Fruit fly (Drosophila melanogaster): ENCODE data around the gene dpr16.

dpr16 gene

DNA sequence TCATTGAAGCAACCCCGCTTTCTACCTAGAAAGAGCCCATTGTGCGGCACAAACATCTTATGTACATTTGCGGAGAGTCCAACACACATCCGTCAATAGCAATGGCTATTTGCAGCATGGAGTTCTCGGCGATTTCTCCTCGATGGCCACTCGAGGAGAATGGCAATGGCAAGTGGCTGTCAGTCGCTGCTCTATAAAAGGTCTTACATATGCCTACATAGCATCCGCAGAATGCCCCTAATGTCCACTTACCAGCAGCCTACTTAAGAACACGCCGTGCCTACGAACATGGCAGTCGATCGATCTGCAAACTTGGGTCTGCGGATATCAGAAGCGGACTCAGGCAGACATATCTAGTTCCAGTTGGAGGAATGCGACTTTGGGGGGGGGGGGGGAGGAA is 36.6 kb upstream of the dpr16 start:
- TF ChIP-seq Dll (optimal IDR thresholded peaks at IDR 0.05) (no peak), pan (optimal IDR thresholded peaks at IDR 0.05) (no peak), EcR (GFP tag; optimal IDR thresholded peaks at IDR 0.05) (no peak)

DNA sequence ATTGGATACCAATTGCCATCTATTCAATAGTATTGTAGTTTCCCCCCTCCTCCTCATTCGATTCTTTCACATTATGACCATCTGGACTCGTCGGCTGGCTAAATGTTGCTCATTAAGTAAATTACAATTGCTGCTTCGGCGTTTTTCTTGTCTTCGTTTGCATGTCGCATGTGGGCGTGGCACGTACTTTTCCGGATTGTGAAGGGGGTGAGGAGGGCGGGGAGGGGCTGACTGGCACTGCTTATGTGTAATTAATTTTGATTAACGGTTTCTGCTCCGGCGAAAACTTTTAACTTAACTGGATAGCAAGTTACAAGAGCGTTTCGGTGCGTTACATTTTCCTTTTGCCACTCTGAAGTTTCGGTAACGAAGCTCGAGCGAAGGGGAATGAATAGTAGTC is 35.3 kb upstream of the dpr16 start:
- no peak for TF ChIP-seq Dll (optimal IDR thresholded peaks at IDR 0.05)
- TF ChIP-seq usp (GFP tag; optimal IDR thresholded peaks at IDR 0.05) = no peak
- TF ChIP-seq psq (optimal IDR thresholded peaks at IDR 0.05) = no peak
- TF ChIP-seq pan (optimal IDR thresholded peaks at IDR 0.05) = no peak
- TF ChIP-seq EcR (GFP tag; optimal IDR thresholded peaks at IDR 0.05) = no peak
- no peak for TF ChIP-seq CG8478 (optimal IDR thresholded peaks at IDR 0.05)

DNA sequence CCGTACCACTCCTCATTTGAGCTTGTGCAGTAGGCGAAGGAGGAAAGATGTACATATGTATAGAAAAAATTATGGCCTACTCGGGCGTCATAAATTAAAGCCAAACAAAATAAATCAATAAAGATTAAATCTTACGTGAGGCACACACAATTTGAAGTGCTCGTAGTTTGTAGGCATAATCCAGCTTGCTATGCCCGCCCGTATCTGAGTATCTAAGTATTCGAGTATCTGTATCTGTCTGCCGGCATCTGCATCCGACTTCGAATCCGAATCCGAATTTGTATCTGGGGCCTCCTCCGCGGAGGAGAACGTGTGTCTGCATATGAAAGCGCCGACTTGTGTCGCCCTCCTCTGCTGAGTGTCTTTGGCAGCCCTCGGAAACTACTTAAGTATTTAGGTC is 34.3 kb upstream of the dpr16 start:
- TF ChIP-seq CG8478 (optimal IDR thresholded peaks at IDR 0.05) (no peak), psq (optimal IDR thresholded peaks at IDR 0.05) (no peak), EcR (GFP tag; optimal IDR thresholded peaks at IDR 0.05) (no peak), pan (optimal IDR thresholded peaks at IDR 0.05) (no peak), usp (GFP tag; optimal IDR thresholded peaks at IDR 0.05) (no peak), Dll (optimal IDR thresholded peaks at IDR 0.05) (no peak)

DNA sequence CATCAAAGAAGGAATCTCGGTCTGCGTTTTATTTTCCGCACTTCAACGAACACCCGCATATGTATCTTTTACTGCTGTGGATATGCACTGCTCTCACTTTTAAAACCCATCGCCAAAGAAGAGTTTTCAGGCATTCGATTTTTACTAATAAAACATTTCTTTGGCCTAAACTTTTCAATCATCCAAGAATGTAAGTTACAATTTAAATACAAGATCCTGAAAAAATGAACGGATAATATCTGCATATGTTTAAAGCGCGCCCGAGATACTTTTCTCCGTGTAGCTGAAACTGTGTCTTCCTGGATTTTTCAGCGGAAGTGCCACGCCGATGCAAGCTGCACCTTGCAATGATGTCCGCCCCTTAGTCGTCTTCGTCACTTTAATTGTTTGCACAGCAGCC is 32.5 kb upstream of the dpr16 start:
- TF ChIP-seq pan (optimal IDR thresholded peaks at IDR 0.05) (peak; percentile 18), usp (GFP tag; optimal IDR thresholded peaks at IDR 0.05) (no peak)

DNA sequence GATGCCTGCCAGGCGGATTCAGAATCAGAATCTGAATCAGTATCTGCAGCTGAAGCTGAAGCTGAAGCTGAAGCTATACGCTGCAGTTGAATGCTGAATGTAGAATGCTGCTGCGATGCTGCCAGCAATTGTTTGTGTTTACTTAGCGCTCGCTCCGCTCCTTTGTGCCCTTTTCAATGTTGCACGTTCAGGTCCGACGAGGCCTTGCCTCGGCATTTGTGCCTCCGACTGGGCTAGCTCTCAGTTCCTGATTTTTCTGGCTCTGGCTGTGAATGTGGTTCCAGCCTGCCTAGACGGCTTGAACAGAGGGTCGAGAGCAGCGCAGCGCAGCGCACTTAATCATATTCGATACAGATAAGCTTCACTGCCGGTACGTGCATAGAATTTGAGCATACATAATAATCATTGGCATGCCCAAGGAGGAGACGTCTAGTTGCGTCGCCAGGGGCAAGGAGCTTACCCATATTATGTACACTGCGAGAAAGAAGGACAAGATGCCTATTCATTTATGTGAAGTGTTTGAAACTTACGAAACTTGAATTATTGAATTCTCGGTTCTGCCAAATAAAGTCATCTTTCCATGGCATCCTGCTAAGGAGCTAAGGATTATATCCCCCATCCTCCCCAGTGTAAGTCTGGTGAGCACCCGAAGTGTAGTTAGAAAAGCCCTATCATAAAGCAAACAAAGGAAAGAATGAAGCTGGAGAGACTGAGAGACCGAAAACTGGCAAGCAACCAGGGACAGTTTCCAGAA is 30.1 kb upstream of the dpr16 start:
- no peak for TF ChIP-seq EcR (GFP tag; optimal IDR thresholded peaks at IDR 0.05)
- no peak for TF ChIP-seq Dll (optimal IDR thresholded peaks at IDR 0.05)
- no peak for TF ChIP-seq psq (optimal IDR thresholded peaks at IDR 0.05)
- no peak for TF ChIP-seq CG8478 (optimal IDR thresholded peaks at IDR 0.05)
- no peak for TF ChIP-seq pan (optimal IDR thresholded peaks at IDR 0.05)
- no peak for TF ChIP-seq usp (GFP tag; optimal IDR thresholded peaks at IDR 0.05)

DNA sequence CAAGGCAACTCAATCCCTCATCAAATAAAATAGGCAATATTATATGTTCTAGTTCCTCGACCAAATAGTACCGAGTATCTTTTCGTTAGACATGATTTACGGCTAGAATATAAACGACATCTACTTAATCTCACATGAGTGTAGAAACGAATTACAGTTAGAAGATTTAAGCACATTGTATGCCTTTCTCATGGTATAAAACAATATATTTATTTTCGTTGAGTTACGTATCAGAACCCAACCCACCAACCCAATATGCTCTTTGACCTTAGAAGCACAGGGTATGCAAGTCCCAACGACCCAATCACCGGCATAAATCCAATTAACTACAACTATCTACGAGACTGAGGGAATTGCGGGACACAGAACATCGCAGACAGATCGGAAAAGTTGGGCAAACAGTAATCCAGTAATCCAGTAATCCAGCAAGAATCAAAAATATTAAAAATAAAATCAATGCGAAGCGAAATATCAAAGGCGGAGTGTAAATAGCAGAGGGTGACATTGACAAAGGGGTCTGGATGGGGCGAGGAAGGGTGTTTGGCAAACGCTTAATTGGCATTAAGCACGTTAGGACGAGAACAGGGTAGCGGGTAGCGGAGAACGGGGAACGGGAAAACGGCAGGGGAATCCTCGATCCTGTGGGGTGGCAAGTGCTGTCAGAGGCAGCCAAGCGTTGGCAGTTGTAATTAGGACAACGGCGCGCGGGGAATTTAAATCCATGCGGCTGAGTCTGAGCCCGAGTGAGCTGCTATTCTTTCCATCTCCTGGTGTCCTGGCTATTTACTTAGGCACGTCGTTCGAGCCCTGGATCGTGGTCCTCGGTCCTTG is 28.2 kb upstream of the dpr16 start:
- TF ChIP-seq pan (optimal IDR thresholded peaks at IDR 0.05) (no peak), usp (GFP tag; optimal IDR thresholded peaks at IDR 0.05) (no peak), psq (optimal IDR thresholded peaks at IDR 0.05) (no peak), EcR (GFP tag; optimal IDR thresholded peaks at IDR 0.05) (no peak), CG8478 (optimal IDR thresholded peaks at IDR 0.05) (no peak), Dll (optimal IDR thresholded peaks at IDR 0.05) (no peak)

DNA sequence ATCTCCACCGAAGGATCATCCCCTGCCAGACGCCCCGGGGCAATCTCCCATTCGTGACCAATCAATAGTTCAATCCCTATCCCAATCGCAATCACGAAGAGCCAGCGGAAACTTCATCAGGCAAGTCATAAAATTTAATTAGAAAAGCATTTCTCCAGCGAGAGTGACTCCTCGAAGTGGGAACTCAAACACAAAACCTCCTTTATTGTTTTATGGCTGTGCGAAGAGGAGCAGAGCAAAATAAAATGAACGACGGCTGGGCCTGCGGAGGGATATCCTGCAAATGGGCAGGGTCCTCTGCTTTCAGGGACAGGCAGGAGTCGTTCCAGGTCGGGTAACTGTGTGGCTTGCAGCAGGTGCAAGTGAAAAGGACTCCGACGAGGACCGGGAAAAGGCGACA is 25.8 kb upstream of the dpr16 start:
- TF ChIP-seq psq (optimal IDR thresholded peaks at IDR 0.05) (no peak), Dll (optimal IDR thresholded peaks at IDR 0.05) (no peak), usp (GFP tag; optimal IDR thresholded peaks at IDR 0.05) (no peak), CG8478 (optimal IDR thresholded peaks at IDR 0.05) (no peak), EcR (GFP tag; optimal IDR thresholded peaks at IDR 0.05) (no peak), pan (optimal IDR thresholded peaks at IDR 0.05) (no peak)

DNA sequence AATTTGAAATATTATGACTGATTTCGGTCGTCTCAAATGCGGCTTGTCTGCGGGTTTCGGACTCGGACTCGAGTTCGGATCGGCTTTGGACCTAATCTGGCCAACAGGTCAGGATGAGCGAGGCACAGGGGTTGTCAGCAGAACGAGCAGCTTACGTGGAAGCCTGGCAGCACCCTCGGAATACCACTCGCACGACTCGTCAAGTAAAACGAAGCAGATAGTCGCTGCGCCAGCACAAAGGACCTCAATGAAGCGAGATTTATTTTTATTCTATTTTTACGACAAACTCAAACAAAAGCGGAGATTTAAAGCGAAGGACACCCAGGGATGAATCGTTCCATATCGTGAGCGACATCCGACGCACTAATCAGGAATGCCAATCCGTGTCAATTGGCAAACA is 24.9 kb upstream of the dpr16 start:
- no peak for TF ChIP-seq EcR (GFP tag; optimal IDR thresholded peaks at IDR 0.05)
- no peak for TF ChIP-seq pan (optimal IDR thresholded peaks at IDR 0.05)
- TF ChIP-seq CG8478 (optimal IDR thresholded peaks at IDR 0.05) = no peak
- TF ChIP-seq usp (GFP tag; optimal IDR thresholded peaks at IDR 0.05) = no peak
- no peak for TF ChIP-seq Dll (optimal IDR thresholded peaks at IDR 0.05)
- no peak for TF ChIP-seq psq (optimal IDR thresholded peaks at IDR 0.05)

DNA sequence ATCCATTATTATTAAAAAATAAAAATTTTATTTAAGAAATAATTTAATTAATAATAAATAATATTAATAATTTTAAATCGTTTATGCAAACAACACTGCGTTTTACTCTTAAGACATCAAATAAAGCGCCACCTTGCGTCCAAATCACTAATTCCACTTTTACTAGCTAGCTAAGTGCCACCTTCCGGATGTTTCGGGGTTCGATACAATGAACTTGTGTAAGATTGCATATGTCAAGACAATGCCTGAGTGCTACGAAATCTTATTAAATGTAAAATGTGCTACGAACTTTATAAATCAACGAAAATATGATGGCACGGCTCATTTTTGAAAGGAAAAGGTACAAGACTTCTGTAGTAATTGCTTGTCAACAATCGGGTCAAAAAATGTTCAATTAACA is 23.8 kb upstream of the dpr16 start:
- TF ChIP-seq pan (optimal IDR thresholded peaks at IDR 0.05) (no peak), psq (optimal IDR thresholded peaks at IDR 0.05) (no peak), EcR (GFP tag; optimal IDR thresholded peaks at IDR 0.05) (no peak), Dll (optimal IDR thresholded peaks at IDR 0.05) (no peak), CG8478 (optimal IDR thresholded peaks at IDR 0.05) (no peak), usp (GFP tag; optimal IDR thresholded peaks at IDR 0.05) (no peak)

DNA sequence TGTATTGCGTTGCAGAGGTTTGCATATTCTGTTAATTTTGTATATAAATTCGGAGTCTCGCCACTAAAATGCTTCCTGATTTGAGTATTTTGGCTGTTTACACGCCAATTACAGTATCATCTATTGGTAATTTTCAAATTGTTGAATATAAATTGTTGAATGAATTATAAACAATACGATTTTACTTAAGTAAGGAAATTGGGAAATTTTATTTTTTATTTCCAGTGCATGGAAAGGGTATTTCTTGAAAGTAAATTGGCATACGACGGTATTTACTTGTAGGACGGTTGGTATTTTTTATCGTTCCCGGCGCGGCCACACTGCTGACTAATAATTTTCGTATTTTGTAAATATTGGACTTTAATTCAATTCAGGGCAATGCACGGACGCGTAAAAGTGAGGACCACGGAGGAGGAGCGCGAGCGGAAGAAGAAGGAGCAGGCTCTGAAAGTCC is 22.9 kb upstream of the dpr16 start, which contains the start of gene RabGGTa:
TSS of gene RabGGTa (plus strand) at position 298 of the 454 bp plus-strand sequence.
- TF ChIP-seq pan (optimal IDR thresholded peaks at IDR 0.05) (no peak), CG8478 (optimal IDR thresholded peaks at IDR 0.05) (no peak), EcR (GFP tag; optimal IDR thresholded peaks at IDR 0.05) (no peak), Dll (optimal IDR thresholded peaks at IDR 0.05) (no peak), psq (optimal IDR thresholded peaks at IDR 0.05) (no peak), usp (GFP tag; optimal IDR thresholded peaks at IDR 0.05) (no peak)

DNA sequence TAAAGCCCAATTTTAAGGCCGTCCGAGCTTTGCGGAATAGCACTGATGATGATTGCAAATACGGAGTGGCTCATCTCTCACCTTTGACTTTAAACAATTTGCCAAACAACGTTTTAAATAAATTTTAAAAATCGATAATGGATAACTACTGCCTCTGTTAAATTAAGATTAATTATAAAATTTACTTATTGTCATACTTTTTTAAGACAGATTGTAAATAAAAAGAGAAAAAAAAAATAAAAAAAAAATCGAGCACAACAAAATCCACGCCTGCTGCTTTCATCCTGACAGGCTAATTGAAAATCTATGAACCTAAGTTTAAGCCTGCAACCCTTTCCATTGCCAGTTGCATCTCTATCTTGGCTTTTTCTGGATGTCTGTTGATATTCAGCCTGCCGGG is 11.8 kb upstream of the dpr16 start, which contains the start of gene CG12589:
TSS of gene CG12589 (minus strand) at position 101 of the 400 bp plus-strand sequence.
- TF ChIP-seq EcR (GFP tag; optimal IDR thresholded peaks at IDR 0.05) = no peak
- no peak for TF ChIP-seq Dll (optimal IDR thresholded peaks at IDR 0.05)
- TF ChIP-seq pan (optimal IDR thresholded peaks at IDR 0.05) = no peak
- TF ChIP-seq CG8478 (optimal IDR thresholded peaks at IDR 0.05) = no peak
- no peak for TF ChIP-seq usp (GFP tag; optimal IDR thresholded peaks at IDR 0.05)
- no peak for TF ChIP-seq psq (optimal IDR thresholded peaks at IDR 0.05)

DNA sequence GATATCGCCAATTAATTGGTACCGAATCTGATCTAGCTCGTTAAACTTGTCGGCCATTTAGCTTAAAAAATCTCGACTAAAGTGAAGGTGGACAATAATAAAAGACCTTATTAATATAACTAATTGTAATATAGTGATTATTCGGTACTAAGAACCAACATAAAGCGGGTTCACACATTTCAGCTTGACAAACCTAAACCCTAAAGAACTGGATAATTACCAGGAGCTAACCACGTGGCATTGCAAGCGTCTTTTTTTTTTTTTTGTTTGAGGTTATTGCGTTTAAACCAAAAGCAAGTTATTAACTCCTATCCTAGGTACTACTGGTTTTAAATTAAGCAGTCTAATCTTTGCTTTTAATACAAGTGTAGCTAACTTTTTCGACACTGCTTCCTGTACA is 8.6 kb downstream of the dpr16 start, which contains the start of gene CG12590:
TSS of gene CG12590 (plus strand) at position 301 of the 400 bp plus-strand sequence.
- TF ChIP-seq pan (optimal IDR thresholded peaks at IDR 0.05) (no peak), CG8478 (optimal IDR thresholded peaks at IDR 0.05) (no peak), EcR (GFP tag; optimal IDR thresholded peaks at IDR 0.05) (no peak), Dll (optimal IDR thresholded peaks at IDR 0.05) (no peak), psq (optimal IDR thresholded peaks at IDR 0.05) (no peak), usp (GFP tag; optimal IDR thresholded peaks at IDR 0.05) (no peak)
